Fruit fly (Drosophila melanogaster) whole organism, embryonic: ENCODE measurements around the gene CG10584.

ENCODE experiments used
- ATbp ChIP-seq: fragments of 200-800 bp; sonication (Bioruptor generic); optimal IDR thresholded peaks from 2 replicates; lab custom pipeline; 2017; ENCODE audit warnings: missing biosample characterization, mild to moderate bottlenecking, missing genetic modification characterization, missing genetic modification reagents
- BEAF-32 ChIP-seq: fragments of 200-800 bp; sonication (Bioruptor generic); optimal IDR thresholded peaks from 3 replicates; lab custom pipeline; 2017; ENCODE audit warnings: missing biosample characterization, missing genetic modification characterization, mild to moderate bottlenecking, moderate library complexity, missing genetic modification reagents
- CG10209 ChIP-seq: fragments of 200-800 bp; sonication (Bioruptor generic); optimal IDR thresholded peaks from 3 replicates; lab custom pipeline; 2017; ENCODE audit warnings: missing biosample characterization, mild to moderate bottlenecking, missing genetic modification characterization, missing genetic modification reagents
- CG1024 ChIP-seq: fragments of 200-800 bp; sonication (Bioruptor generic); IDR thresholded peaks from 2 replicates; pipeline ENCODE4 v1.3.6; 2022; ENCODE audit warnings: missing biosample characterization, missing genetic modification characterization
- CG11247 ChIP-seq: fragments of 200-800 bp; sonication (Bioruptor generic); IDR thresholded peaks from 2 replicates; pipeline ENCODE4 v1.3.6; 2022; ENCODE audit warnings: missing biosample characterization, missing genetic modification characterization
- CG11695 ChIP-seq: fragments of 200-800 bp; sonication (Bioruptor generic); IDR thresholded peaks from 3 replicates; pipeline ENCODE4 v1.3.6; 2022; ENCODE audit warnings: missing biosample characterization, missing genetic modification characterization
- CG13894 ChIP-seq: fragments of 200-800 bp; sonication (Bioruptor generic); optimal IDR thresholded peaks from 3 replicates; lab custom pipeline; 2018; ENCODE audit warnings: missing biosample characterization, mild to moderate bottlenecking, missing genetic modification characterization, moderate library complexity
- CG18011 ChIP-seq: fragments of 200-800 bp; sonication (Bioruptor generic); optimal IDR thresholded peaks from 2 replicates; lab custom pipeline; 2017; ENCODE audit warnings: missing biosample characterization, missing genetic modification characterization, mild to moderate bottlenecking, moderate library complexity, missing genotype
- CG3163 ChIP-seq: fragments of 200-800 bp; sonication (Bioruptor generic); optimal IDR thresholded peaks from 3 replicates; lab custom pipeline; 2016; ENCODE audit warnings: missing biosample characterization, missing genetic modification characterization
- CG33557 ChIP-seq: fragments of 200-800 bp; sonication (Bioruptor generic); optimal IDR thresholded peaks from 2 replicates; lab custom pipeline; 2019; ENCODE audit warnings: missing biosample characterization, mild to moderate bottlenecking, missing genetic modification characterization, moderate library complexity
- CG6254 ChIP-seq: fragments of 200-800 bp; sonication (Bioruptor generic); optimal IDR thresholded peaks from 3 replicates; lab custom pipeline; 2017; ENCODE audit warnings: mild to moderate bottlenecking, missing biosample characterization, missing genetic modification reagents, missing genetic modification characterization
- CG7786 ChIP-seq: fragments of 200-800 bp; sonication (Bioruptor generic); optimal IDR thresholded peaks from 2 replicates; lab custom pipeline; 2016; ENCODE audit warnings: missing biosample characterization, missing genetic modification characterization
- CG7928 ChIP-seq: fragments of 200-800 bp; sonication (Bioruptor generic); optimal IDR thresholded peaks from 2 replicates; lab custom pipeline; 2017; ENCODE audit warnings: missing biosample characterization, mild to moderate bottlenecking, missing genetic modification characterization
- D19A ChIP-seq: fragments of 200-800 bp; optimal IDR thresholded peaks from 3 replicates; lab custom pipeline; 2019; ENCODE audit warnings: missing biosample characterization, mild to moderate bottlenecking, missing genetic modification characterization, moderate library complexity
- Dip3 ChIP-seq: fragments of 200-800 bp; sonication (Bioruptor generic); optimal IDR thresholded peaks from 3 replicates; lab custom pipeline; 2016; ENCODE audit warnings: missing biosample characterization, missing genetic modification characterization
- Ets65A ChIP-seq: fragments of 200-800 bp; sonication (Bioruptor generic); peaks from one replicate; lab custom pipeline; 2016; ENCODE audit warnings: missing biosample characterization, missing genetic modification characterization
- Fer2 ChIP-seq: fragments of 200-800 bp; sonication (Bioruptor generic); optimal IDR thresholded peaks from 2 replicates; lab custom pipeline; 2018; ENCODE audit warnings: missing biosample characterization, mild to moderate bottlenecking, missing genetic modification characterization, moderate library complexity
- Fer3 ChIP-seq: fragments of 200-800 bp; sonication (Bioruptor generic); optimal IDR thresholded peaks from 2 replicates; lab custom pipeline; 2018; ENCODE audit warnings: missing biosample characterization, mild to moderate bottlenecking, missing genetic modification characterization, moderate library complexity
- HLHmδ ChIP-seq: fragments of 200-800 bp; sonication (Bioruptor generic); optimal IDR thresholded peaks from 2 replicates; lab custom pipeline; 2018; ENCODE audit warnings: missing biosample characterization, mild to moderate bottlenecking, missing genetic modification characterization, moderate library complexity
- Hmx ChIP-seq: fragments of 200-800 bp; sonication (Bioruptor generic); optimal IDR thresholded peaks from 2 replicates; lab custom pipeline; 2016; ENCODE audit warnings: missing biosample characterization, missing genetic modification characterization
- Max ChIP-seq: fragments of 200-800 bp; sonication (Bioruptor generic); optimal IDR thresholded peaks from 2 replicates; lab custom pipeline; 2016; ENCODE audit warnings: missing biosample characterization, mild to moderate bottlenecking, missing genetic modification characterization
- Mrtf ChIP-seq: fragments of 200-800 bp; sonication (Bioruptor generic); IDR thresholded peaks from 3 replicates; pipeline ENCODE4 v1.3.6; 2022; ENCODE audit warnings: missing biosample characterization, missing genetic modification characterization
- Nf-YB ChIP-seq: fragments of 200-800 bp; sonication (Bioruptor generic); optimal IDR thresholded peaks from 3 replicates; lab custom pipeline; 2019; ENCODE audit warnings: missing biosample characterization, mild to moderate bottlenecking, missing genetic modification characterization, moderate library complexity
- PHDP ChIP-seq: fragments of 200-800 bp; sonication (Bioruptor generic); optimal IDR thresholded peaks from 3 replicates; lab custom pipeline; 2018; ENCODE audit warnings: missing biosample characterization, mild to moderate bottlenecking, missing genetic modification characterization, moderate library complexity
- Six4 ChIP-seq: fragments of 200-800 bp; sonication (Bioruptor generic); optimal IDR thresholded peaks from 2 replicates; lab custom pipeline; 2016; ENCODE audit warnings: missing biosample characterization, missing genetic modification characterization
- Sry-β ChIP-seq: fragments of 200-800 bp; sonication (Bioruptor generic); optimal IDR thresholded peaks from 2 replicates; lab custom pipeline; 2018; ENCODE audit warnings: missing biosample characterization, mild to moderate bottlenecking, missing genetic modification characterization, moderate library complexity
- Sry-δ ChIP-seq: fragments of 200-800 bp; sonication (Bioruptor generic); optimal IDR thresholded peaks from 2 replicates; lab custom pipeline; 2016; ENCODE audit warnings: missing biosample characterization, missing genetic modification characterization
- Xbp1 ChIP-seq: fragments of 200-800 bp; sonication (Bioruptor generic); optimal IDR thresholded peaks from 3 replicates; lab custom pipeline; 2016; ENCODE audit warnings: missing biosample characterization, mild to moderate bottlenecking, missing genetic modification characterization
- bab2 ChIP-seq: fragments of 200-800 bp; sonication (Bioruptor generic); optimal IDR thresholded peaks from 2 replicates; lab custom pipeline; 2016; ENCODE audit warnings: missing biosample characterization, missing genetic modification characterization
- chinmo ChIP-seq: fragments of 200-800 bp; sonication (Bioruptor generic); IDR thresholded peaks from 4 replicates; pipeline ENCODE4 v1.3.6; 2022; ENCODE audit warnings: missing biosample characterization, missing genetic modification characterization; ENCODE audit not compliant: partially characterized antibody
- crp ChIP-seq, 2 experiments: fragments of 200-800 bp; sonication (Bioruptor generic); optimal IDR thresholded peaks; 2 replicates in 1 of 2; 3 replicates in 1 of 2; lab custom pipeline; 2017; ENCODE audit warnings: missing biosample characterization in 2 of 2, missing genetic modification characterization in 2 of 2, mild to moderate bottlenecking in 1 of 2, moderate library complexity in 1 of 2
- dimm ChIP-seq: fragments of 200-800 bp; sonication (Bioruptor generic); IDR thresholded peaks from 2 replicates; pipeline ENCODE4 v1.3.6; 2022; ENCODE audit warnings: missing biosample characterization, missing genetic modification characterization
- disco-r ChIP-seq: fragments of 200-800 bp; sonication (Bioruptor generic); optimal IDR thresholded peaks from 2 replicates; lab custom pipeline; 2016; ENCODE audit warnings: missing biosample characterization, missing genetic modification characterization
- eve ChIP-seq, 2 experiments: fragments of >200 bp; optimal IDR thresholded peaks; 2 replicates each; lab custom pipeline; 2017; ENCODE audit warnings: missing biosample characterization in 2 of 2, missing genetic modification characterization in 2 of 2
- eyg ChIP-seq: fragments of 200-800 bp; sonication (Bioruptor generic); optimal IDR thresholded peaks from 3 replicates; lab custom pipeline; 2016; ENCODE audit warnings: missing biosample characterization, missing genetic modification characterization
- gsb ChIP-seq: fragments of 200-800 bp; sonication (Bioruptor generic); IDR thresholded peaks from 2 replicates; pipeline ENCODE4 v1.3.6; 2022; ENCODE audit warnings: missing biosample characterization, missing genetic modification characterization
- hbn ChIP-seq: fragments of 200-800 bp; sonication (Bioruptor generic); IDR thresholded peaks from 2 replicates; pipeline ENCODE4 v1.3.6; 2022; ENCODE audit warnings: missing biosample characterization, missing genetic modification characterization; ENCODE audit not compliant: partially characterized antibody
- jigr1 ChIP-seq: fragments of 200-800 bp; sonication (Bioruptor generic); IDR thresholded peaks from 3 replicates; pipeline ENCODE4 v1.3.6; 2022; ENCODE audit warnings: missing biosample characterization, missing genetic modification characterization
- jing ChIP-seq: fragments of 200-800 bp; sonication (Bioruptor generic); optimal IDR thresholded peaks from 2 replicates; lab custom pipeline; 2018; ENCODE audit warnings: missing biosample characterization, mild to moderate bottlenecking, missing genetic modification characterization
- knrl ChIP-seq: fragments of 200-800 bp; sonication (Bioruptor generic); IDR thresholded peaks from 3 replicates; pipeline ENCODE4 v1.3.6; 2022; ENCODE audit warnings: missing biosample characterization, missing genetic modification characterization; ENCODE audit not compliant: partially characterized antibody
- nmo ChIP-seq: fragments of 200-800 bp; sonication (Bioruptor generic); optimal IDR thresholded peaks from 2 replicates; lab custom pipeline; 2018; ENCODE audit warnings: missing biosample characterization, mild to moderate bottlenecking, missing genetic modification characterization, moderate library complexity
- pfk ChIP-seq: fragments of 200-800 bp; sonication (Bioruptor generic); optimal IDR thresholded peaks from 2 replicates; lab custom pipeline; 2018; ENCODE audit warnings: missing biosample characterization, mild to moderate bottlenecking, missing genetic modification characterization, moderate library complexity
- pho ChIP-seq: fragments of 200-800 bp; sonication (Bioruptor generic); optimal IDR thresholded peaks from 2 replicates; lab custom pipeline; 2016; ENCODE audit warnings: missing biosample characterization, missing genetic modification characterization
- sd ChIP-seq: fragments of 200-800 bp; sonication (Bioruptor generic); optimal IDR thresholded peaks from 3 replicates; lab custom pipeline; 2018; ENCODE audit warnings: missing biosample characterization, mild to moderate bottlenecking, missing genetic modification characterization, moderate library complexity
- seq ChIP-seq: fragments of 200-800 bp; sonication (Bioruptor generic); IDR thresholded peaks from 2 replicates; pipeline ENCODE4 v1.3.6; 2022; ENCODE audit warnings: missing biosample characterization, missing genetic modification characterization
- sim ChIP-seq: fragments of 200-800 bp; sonication (Bioruptor generic); IDR thresholded peaks from 2 replicates; pipeline ENCODE4 v1.3.6; 2022; ENCODE audit warnings: missing biosample characterization, missing genetic modification characterization
- sob ChIP-seq: fragments of 200-800 bp; sonication (Bioruptor generic); IDR thresholded peaks from 2 replicates; pipeline ENCODE4 v1.3.6; 2022; ENCODE audit warnings: missing biosample characterization, missing genetic modification characterization
- trem ChIP-seq: fragments of 200-800 bp; optimal IDR thresholded peaks from 3 replicates; lab custom pipeline; 2019; ENCODE audit warnings: missing biosample characterization, mild to moderate bottlenecking, missing genetic modification characterization, moderate library complexity
- wdn ChIP-seq: fragments of 200-800 bp; sonication (Bioruptor generic); IDR thresholded peaks from 2 replicates; pipeline ENCODE4 v1.3.6; 2022; ENCODE audit warnings: missing biosample characterization, missing genetic modification characterization

Gene CG10584

DNA sequence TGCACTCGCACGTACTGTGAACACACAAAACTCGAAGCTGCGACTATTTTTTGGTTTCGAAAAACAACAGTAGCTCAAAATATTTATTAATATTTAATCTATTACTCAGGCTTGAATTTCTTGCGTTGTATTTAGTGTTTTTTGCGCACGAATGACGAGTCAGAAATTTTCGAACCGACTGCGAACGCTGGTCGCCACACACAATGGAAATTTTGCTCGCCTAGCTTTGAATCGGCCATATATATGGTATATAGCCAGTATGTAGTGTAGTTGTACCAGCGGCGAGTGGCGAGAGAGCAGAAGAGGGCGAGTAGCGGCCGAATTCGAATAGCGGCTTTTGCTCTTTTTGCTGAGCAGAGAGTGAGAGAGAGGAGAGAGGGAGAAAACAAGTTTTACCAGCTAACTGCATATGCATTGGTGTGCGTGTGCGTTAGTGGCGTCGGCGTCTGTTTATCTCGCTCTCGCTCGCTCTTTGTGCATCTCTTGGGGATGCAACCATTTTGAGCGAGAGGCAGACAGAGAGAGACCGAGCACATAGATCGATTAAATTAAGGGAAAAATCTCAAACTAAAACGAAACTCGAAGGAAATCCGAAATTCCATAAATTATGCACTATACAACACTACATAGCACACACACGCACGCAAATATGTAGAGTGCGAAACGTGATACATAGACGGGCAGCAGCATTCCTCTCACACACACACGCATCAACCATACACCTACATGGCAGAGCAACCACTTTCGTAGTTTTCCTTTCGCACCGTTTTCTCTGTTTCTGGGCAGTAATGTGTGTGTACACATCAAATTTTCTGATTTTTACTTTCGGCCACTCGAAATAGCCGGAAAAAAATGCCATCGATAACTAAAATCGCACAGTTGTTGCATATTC, 4.9 kb downstream of the CG10584 start (continued):
- TF ChIP-seq Sry-δ (peak; percentile 2), pho (GFP tag; lab: Kevin White, UChicago) (no peak), HLHmδ (GFP tag; lab: Kevin White, UChicago) (no peak), Fer2 (tag; lab: Kevin White, UChicago) (no peak), crp (GFP tag; optimal IDR thresholded peaks at IDR 0.05; lab: Kevin White, UChicago) (no peak), Ets65A (GFP tag; lab: Kevin White, UChicago) (no peak), sob (GFP tag; lab: Robert Waterston, UW) (0 out of 2 replicates have a peak, but pooled peaks have one; percentile 5), Dip3 (no peak), PHDP (tag; lab: Kevin White, UChicago) (peak; percentile 16), eyg (GFP tag; lab: Kevin White, UChicago) (no peak), CG33557 (GFP tag; lab: Kevin White, UChicago) (no peak), Fer3 (tag; lab: Kevin White, UChicago) (no peak), Mrtf (no peak), seq (GFP tag; lab: Robert Waterston, UW) (peak; percentile 64; the same call in 1 of the 2 replicates), Sry-β (GFP tag; lab: Kevin White, UChicago) (no peak), CG11247 (GFP tag; lab: Robert Waterston, UW) (no peak), CG10209 (GFP tag; lab: Kevin White, UChicago) (no peak), jigr1 (GFP tag; lab: Robert Waterston, UW) (no peak), Hmx (GFP tag; lab: Kevin White, UChicago) (no peak), wdn (no peak; the same call in 1 of the 2 replicates), CG1024 (GFP tag; lab: Robert Waterston, UW) (no peak), CG13894 (tag; lab: Kevin White, UChicago) (peak; percentile 11), Xbp1 (GFP tag; lab: Kevin White, UChicago) (no peak), Max (GFP tag; lab: Kevin White, UChicago) (peak; percentile 41), CG7928 (no peak), gsb (GFP tag; lab: Robert Waterston, UW) (no peak), BEAF-32 (no peak), dimm (GFP tag; lab: Robert Waterston, UW) (no peak), nmo (no peak), chinmo (GFP tag; lab: Robert Waterston, UW) (peak; percentile 97), Nf-YB (GFP tag; lab: Kevin White, UChicago) (no peak), knrl (no peak), CG18011 (no peak), CG11695 (GFP tag; lab: Robert Waterston, UW) (no peak), CG3163 (GFP tag; lab: Kevin White, UChicago) (peak; percentile 88), sd (peak; percentile 93), disco-r (GFP tag; lab: Kevin White, UChicago) (no peak), CG6254 (GFP tag; lab: Kevin White, UChicago) (no peak), ATbp (GFP tag; lab: Kevin White, UChicago) (no peak), trem (tag; lab: Kevin White, UChicago) (no peak), D19A (peak; percentile 72), bab2 (GFP tag; lab: Kevin White, UChicago) (no peak), eve (GFP tag; optimal IDR thresholded peaks at IDR 0.05; lab: Kevin White, UChicago) (no peak), pfk (GFP tag; lab: Kevin White, UChicago) (no peak), Six4 (GFP tag; lab: Kevin White, UChicago) (no peak), sim (GFP tag; lab: Robert Waterston, UW) (no peak), CG7786 (GFP tag; lab: Kevin White, UChicago) (no peak), hbn (GFP tag; lab: Robert Waterston, UW) (0 out of 2 replicates have a peak, but pooled peaks have one; percentile 46), jing (GFP tag; lab: Kevin White, UChicago) (no peak)
